Worm (Caenorhabditis elegans): ENCODE measurements around the gene sop-2.

Gene sop-2

ce11 chrII:12378793-12379192, 39.0 kb downstream of the sop-2 start:
- TF ChIP-seq ama-1 (optimal IDR thresholded peaks at IDR 0.05) (no peak), nhr-129 (tag; optimal IDR thresholded peaks at IDR 0.05) (peak; percentile 59), zag-1 (tag; optimal IDR thresholded peaks at IDR 0.05) (no peak), ZK546.5 (tag; optimal IDR thresholded peaks at IDR 0.05) (no peak)

- TF ChIP-seq nhr-25 (tag; optimal IDR thresholded peaks at IDR 0.05) (no peak), nhr-77 (tag; optimal IDR thresholded peaks at IDR 0.05) (no peak), fos-1 (tag; optimal IDR thresholded peaks at IDR 0.05) (no peak), R02D3.7 (tag; optimal IDR thresholded peaks at IDR 0.05) (no peak), snpc-4 (tag; optimal IDR thresholded peaks at IDR 0.05) (no peak), mdl-1 (tag; optimal IDR thresholded peaks at IDR 0.05) (no peak)
These were observed 39.7 kb downstream of the sop-2 start, which contains the start of gene marc-5 for ce11 chrII:12379430-12379829. TSS of gene marc-5 (minus strand) at chrII:12379530.

ce11 chrII:12380888-12381287, 41.1 kb downstream of the sop-2 start:
- TF ChIP-seq ztf-4 (tag; optimal IDR thresholded peaks at IDR 0.05) (no peak), nhr-10 (tag; optimal IDR thresholded peaks at IDR 0.05) (no peak), ZK546.5 (tag; optimal IDR thresholded peaks at IDR 0.05) (no peak), Y55F3AM.14 (GFP tag; optimal IDR thresholded peaks at IDR 0.05) (no peak), mab-5 (tag; optimal IDR thresholded peaks at IDR 0.05) (no peak), sem-4 (tag; optimal IDR thresholded peaks at IDR 0.05) (no peak), F13H6.1 (tag; optimal IDR thresholded peaks at IDR 0.05) (no peak), lin-39 (tag; optimal IDR thresholded peaks at IDR 0.05) (no peak)

- TF ChIP-seq lin-13 (GFP tag; optimal IDR thresholded peaks at IDR 0.05) (peak; percentile 17), R02D3.7 (tag; optimal IDR thresholded peaks at IDR 0.05) (no peak), lsy-2 (tag; optimal IDR thresholded peaks at IDR 0.05) (peak in 1 of 2 experiments; percentile 48), F13H6.1 (tag; optimal IDR thresholded peaks at IDR 0.05) (peak; percentile 22), sma-9 (GFP tag; optimal IDR thresholded peaks at IDR 0.05) (peak; percentile 10), sma-9 (tag; optimal IDR thresholded peaks at IDR 0.05) (no peak), nhr-129 (tag; optimal IDR thresholded peaks at IDR 0.05) (peak; percentile 2), snpc-4 (tag; optimal IDR thresholded peaks at IDR 0.05) (peak; percentile 90), fos-1 (tag; optimal IDR thresholded peaks at IDR 0.05) (no peak), egl-27 (tag; optimal IDR thresholded peaks at IDR 0.05) (peak; percentile 22), C34F6.9 (tag; optimal IDR thresholded peaks at IDR 0.05) (peak; percentile 59), ama-1 (optimal IDR thresholded peaks at IDR 0.05) (no peak), unc-55 (GFP tag; optimal IDR thresholded peaks at IDR 0.05) (peak; percentile 67)
These were observed 43.1 kb downstream of the sop-2 start, which contains the start of gene btb-14 for ce11 chrII:12382625-12383562. TSS of gene btb-14 (plus strand) at chrII:12383463.

ce11 chrII:12385815-12386214, 46.1 kb downstream of the sop-2 start:
- TF ChIP-seq mdl-1 (tag; optimal IDR thresholded peaks at IDR 0.05) (no peak), snpc-4 (tag; optimal IDR thresholded peaks at IDR 0.05) (peak; percentile 61), nhr-11 (tag; optimal IDR thresholded peaks at IDR 0.05) (no peak), gmeb-1 (tag; optimal IDR thresholded peaks at IDR 0.05) (no peak), ZK546.5 (tag; optimal IDR thresholded peaks at IDR 0.05) (no peak), aly-2 (tag; optimal IDR thresholded peaks at IDR 0.05) (no peak), peb-1 (tag; optimal IDR thresholded peaks at IDR 0.05) (no peak)

- TF ChIP-seq ztf-4 (tag; optimal IDR thresholded peaks at IDR 0.05), result no peak
These were observed 47.0 kb downstream of the sop-2 start, which contains the start of gene sre-42 for ce11 chrII:12386781-12387180. TSS of gene sre-42 (minus strand) at chrII:12386881.

ce11 chrII:12387487-12387886, 47.7 kb downstream of the sop-2 start:
- TF ChIP-seq mbf-1 (tag; optimal IDR thresholded peaks at IDR 0.05), result no peak
- TF ChIP-seq nhr-10 (tag; optimal IDR thresholded peaks at IDR 0.05), result no peak
- no peak for TF ChIP-seq nhr-6 (tag; optimal IDR thresholded peaks at IDR 0.05)

Measured in whole organism, L2 larva.